Fruit fly (Drosophila melanogaster) whole organism, embryonic: ENCODE results near the gene CG32857.
A peak's percentile ranks its signal among the peaks of the same experiment; 100 is the strongest.

Experiments
- Asciz ChIP-seq: fragments of 200-800 bp; sonication (Bioruptor generic); optimal IDR thresholded peaks from 2 replicates; lab custom pipeline; 2017; ENCODE audit warnings: missing biosample characterization, mild to moderate bottlenecking, missing genetic modification characterization, missing genetic modification reagents
- Bgb ChIP-seq: fragments of 200-800 bp; sonication (Bioruptor generic); IDR thresholded peaks from 2 replicates; pipeline ENCODE4 v1.3.6; 2022; ENCODE audit warnings: missing biosample characterization, missing genetic modification characterization; ENCODE audit not compliant: partially characterized antibody
- CG10321 ChIP-seq: fragments of 200-800 bp; sonication (Bioruptor generic); IDR thresholded peaks from 2 replicates; pipeline ENCODE4 v1.3.6; 2022; ENCODE audit warnings: missing biosample characterization, missing genetic modification characterization
- CG12104 ChIP-seq: fragments of 200-800 bp; sonication (Bioruptor generic); optimal IDR thresholded peaks from 3 replicates; lab custom pipeline; 2016; ENCODE audit warnings: missing biosample characterization, missing genetic modification characterization
- CG12155 ChIP-seq: fragments of 200-800 bp; sonication (Bioruptor generic); optimal IDR thresholded peaks from 3 replicates; lab custom pipeline; 2016; ENCODE audit warnings: missing biosample characterization, missing genetic modification characterization
- CG18476 ChIP-seq: fragments of 200-800 bp; sonication (Bioruptor generic); optimal IDR thresholded peaks from 2 replicates; lab custom pipeline; 2016; ENCODE audit warnings: missing biosample characterization, mild to moderate bottlenecking, missing genetic modification characterization
- CG18764 ChIP-seq: fragments of 200-800 bp; sonication (Bioruptor generic); optimal IDR thresholded peaks from 3 replicates; lab custom pipeline; 2016; ENCODE audit warnings: missing biosample characterization, missing genetic modification characterization
- CG2120 ChIP-seq: fragments of 200-800 bp; sonication (Bioruptor generic); optimal IDR thresholded peaks from 3 replicates; lab custom pipeline; 2016; ENCODE audit warnings: missing biosample characterization, missing genetic modification characterization
- CG32532 ChIP-seq: fragments of 200-800 bp; sonication (Bioruptor generic); IDR thresholded peaks from 2 replicates; pipeline ENCODE4 v1.3.6; 2022; ENCODE audit warnings: missing biosample characterization, missing genetic modification characterization
- CG32767 ChIP-seq: fragments of 200-800 bp; sonication (Bioruptor generic); IDR thresholded peaks from 2 replicates; pipeline ENCODE4 v1.3.6; 2022; ENCODE audit warnings: missing biosample characterization, missing genetic modification characterization
- CG32772 ChIP-seq: fragments of 200-800 bp; sonication (Bioruptor generic); IDR thresholded peaks from 2 replicates; pipeline ENCODE4 v1.3.6; 2022; ENCODE audit warnings: missing biosample characterization, missing genetic modification characterization
- CG34422 ChIP-seq: fragments of 200-800 bp; sonication (Bioruptor generic); IDR thresholded peaks from 3 replicates; pipeline ENCODE4 v1.3.6; 2022; ENCODE audit warnings: missing biosample characterization, missing genetic modification characterization
- CG3847 ChIP-seq: fragments of 200-800 bp; sonication (Bioruptor generic); IDR thresholded peaks from 2 replicates; pipeline ENCODE4 v1.3.6; 2022; ENCODE audit warnings: missing biosample characterization, missing genetic modification characterization
- CG4360 ChIP-seq: fragments of 200-800 bp; sonication (Bioruptor generic); IDR thresholded peaks from 2 replicates; pipeline ENCODE4 v1.3.6; 2022; ENCODE audit warnings: missing biosample characterization, missing genetic modification characterization
- CG6813 ChIP-seq: fragments of 200-800 bp; sonication (Bioruptor generic); optimal IDR thresholded peaks from 2 replicates; lab custom pipeline; 2017; ENCODE audit warnings: missing biosample characterization, missing genetic modification characterization, mild to moderate bottlenecking, moderate library complexity, missing genetic modification reagents
- CG9797 ChIP-seq: fragments of 200-800 bp; sonication (Bioruptor generic); optimal IDR thresholded peaks from 3 replicates; lab custom pipeline; 2018; ENCODE audit warnings: missing biosample characterization, mild to moderate bottlenecking, missing genetic modification characterization
- CG9817 ChIP-seq: fragments of 200-800 bp; sonication (Bioruptor generic); optimal IDR thresholded peaks from 2 replicates; lab custom pipeline; 2018; ENCODE audit warnings: missing biosample characterization, mild to moderate bottlenecking, missing genetic modification characterization, moderate library complexity
- CG9932 ChIP-seq: fragments of 200-800 bp; sonication (Bioruptor generic); IDR thresholded peaks from 2 replicates; pipeline ENCODE4 v1.3.6; 2022; ENCODE audit warnings: missing biosample characterization, missing genetic modification characterization
- D ChIP-seq, 2 experiments: fragments of 200-800 bp in 1 of 2; fragments of >200 bp in 1 of 2; sonication (Bioruptor generic) in 1 of 2; optimal IDR thresholded peaks; 2 replicates in 1 of 2; 3 replicates in 1 of 2; lab custom pipeline; 2017; ENCODE audit warnings: mild to moderate bottlenecking in 1 of 2, missing biosample characterization in 1 of 2, missing genetic modification characterization in 1 of 2, missing genetic modification reagents in 1 of 2
- Deaf1 ChIP-seq: fragments of 200-800 bp; optimal IDR thresholded peaks from 3 replicates; lab custom pipeline; 2019; ENCODE audit warnings: missing biosample characterization, mild to moderate bottlenecking, missing genetic modification characterization, moderate library complexity
- E2f2 ChIP-seq: fragments of 200-800 bp; sonication (Bioruptor generic); IDR thresholded peaks from 2 replicates; pipeline ENCODE4 v1.3.6; 2022; ENCODE audit warnings: missing biosample characterization, missing genetic modification characterization
- Ets97D ChIP-seq: fragments of 200-800 bp; sonication (Bioruptor generic); optimal IDR thresholded peaks from 3 replicates; lab custom pipeline; 2016; ENCODE audit warnings: missing biosample characterization, missing genetic modification characterization
- GATAe ChIP-seq: fragments of 200-800 bp; sonication (Bioruptor generic); conservative IDR thresholded peaks from 2 replicates; pipeline ENCODE4 v1.3.6; 2022; ENCODE audit warnings: missing biosample characterization, missing genetic modification characterization
- HLH4C ChIP-seq: fragments of 200-800 bp; sonication (Bioruptor generic); IDR thresholded peaks from 3 replicates; pipeline ENCODE4 v1.3.6; 2022; ENCODE audit warnings: missing biosample characterization, missing genetic modification characterization; ENCODE audit not compliant: partially characterized antibody
- MTF-1 ChIP-seq: fragments of 200-800 bp; sonication (Bioruptor generic); optimal IDR thresholded peaks from 2 replicates; lab custom pipeline; 2018; ENCODE audit warnings: missing biosample characterization, mild to moderate bottlenecking, missing genetic modification characterization, borderline replicate concordance
- Opbp ChIP-seq: fragments of 200-800 bp; sonication (Bioruptor generic); IDR thresholded peaks from 3 replicates; pipeline ENCODE4 v1.3.6; 2022; ENCODE audit warnings: missing biosample characterization, missing genetic modification characterization; ENCODE audit not compliant: partially characterized antibody
- Optix ChIP-seq: fragments of 200-800 bp; sonication (Bioruptor generic); IDR thresholded peaks from 3 replicates; pipeline ENCODE4 v1.3.6; 2022; ENCODE audit warnings: missing biosample characterization, missing genetic modification characterization
- Rx ChIP-seq: fragments of 200-800 bp; sonication (Bioruptor generic); IDR thresholded peaks from 2 replicates; pipeline ENCODE4 v1.3.6; 2022; ENCODE audit warnings: missing biosample characterization, missing genetic modification characterization
- ab ChIP-seq: fragments of 200-800 bp; sonication (Bioruptor generic); optimal IDR thresholded peaks from 2 replicates; lab custom pipeline; 2016; ENCODE audit warnings: missing biosample characterization, missing genetic modification characterization
- aop ChIP-seq: fragments of 200-800 bp; sonication (Bioruptor generic); IDR thresholded peaks from 2 replicates; pipeline ENCODE4 v1.3.6; 2022; ENCODE audit warnings: missing biosample characterization, missing genetic modification characterization
- az2 ChIP-seq: fragments of 200-800 bp; sonication (Bioruptor generic); optimal IDR thresholded peaks from 3 replicates; lab custom pipeline; 2016; ENCODE audit warnings: missing biosample characterization, missing genetic modification characterization
- bcd ChIP-seq: fragments of 200-800 bp; sonication (Bioruptor generic); optimal IDR thresholded peaks from 2 replicates; lab custom pipeline; 2017; ENCODE audit warnings: missing biosample characterization, mild to moderate bottlenecking, missing genetic modification characterization
- btn ChIP-seq: fragments of 200-800 bp; sonication (Bioruptor generic); optimal IDR thresholded peaks from 2 replicates; lab custom pipeline; 2016; ENCODE audit warnings: missing biosample characterization, missing genetic modification characterization
- chif ChIP-seq, 2 experiments: fragments of 200-800 bp; sonication (Bioruptor generic); optimal IDR thresholded peaks; 3 replicates each; lab custom pipeline; 2016; ENCODE audit warnings: missing biosample characterization in 2 of 2, missing genetic modification characterization in 2 of 2
- dan ChIP-seq: fragments of 200-800 bp; sonication (Bioruptor generic); IDR thresholded peaks from 2 replicates; pipeline ENCODE4 v1.3.6; 2022; ENCODE audit warnings: missing biosample characterization, missing genetic modification characterization
- dati ChIP-seq: fragments of 200-800 bp; sonication (Bioruptor generic); IDR thresholded peaks from 2 replicates; pipeline ENCODE4 v1.3.6; 2022; ENCODE audit warnings: missing biosample characterization, missing genetic modification characterization
- emc ChIP-seq: fragments of 200-800 bp; sonication (Bioruptor generic); optimal IDR thresholded peaks from 2 replicates; lab custom pipeline; 2016; ENCODE audit warnings: missing biosample characterization, missing genetic modification characterization
- eve ChIP-seq, 2 experiments: fragments of >200 bp; optimal IDR thresholded peaks; 2 replicates each; lab custom pipeline; 2017; ENCODE audit warnings: missing biosample characterization in 2 of 2, missing genetic modification characterization in 2 of 2
- fd64A ChIP-seq: fragments of 200-800 bp; sonication (Bioruptor generic); optimal IDR thresholded peaks from 3 replicates; lab custom pipeline; 2018; ENCODE audit warnings: missing biosample characterization, mild to moderate bottlenecking, missing genetic modification characterization
- lmd ChIP-seq: fragments of 200-800 bp; sonication (Bioruptor generic); IDR thresholded peaks from 2 replicates; pipeline ENCODE4 v1.3.6; 2022; ENCODE audit warnings: missing biosample characterization, missing genetic modification characterization
- lov ChIP-seq, 2 experiments: fragments of 200-800 bp in 1 of 2; fragments of >200 bp in 1 of 2; sonication (Bioruptor generic) in 1 of 2; IDR thresholded peaks in 1 of 2; optimal IDR thresholded peaks in 1 of 2; 2 replicates in 1 of 2; 3 replicates in 1 of 2; pipeline versions ENCODE4 v1.3.6 to Lab custom; 2017 to 2022; ENCODE audit warnings: missing biosample characterization in 1 of 2, missing genetic modification characterization in 1 of 2
- ranshi ChIP-seq: fragments of 200-800 bp; sonication (Bioruptor generic); IDR thresholded peaks from 2 replicates; pipeline ENCODE4 v1.3.6; 2022; ENCODE audit warnings: missing biosample characterization, missing genetic modification characterization
- run ChIP-seq: fragments of 200-800 bp; sonication (Bioruptor generic); optimal IDR thresholded peaks from 3 replicates; lab custom pipeline; 2018; ENCODE audit warnings: missing biosample characterization, mild to moderate bottlenecking, missing genetic modification characterization
- sd ChIP-seq: fragments of 200-800 bp; sonication (Bioruptor generic); optimal IDR thresholded peaks from 3 replicates; lab custom pipeline; 2018; ENCODE audit warnings: missing biosample characterization, mild to moderate bottlenecking, missing genetic modification characterization, moderate library complexity
- shn ChIP-seq: fragments of 200-800 bp; sonication (Bioruptor generic); optimal IDR thresholded peaks from 3 replicates; lab custom pipeline; 2016; ENCODE audit warnings: missing biosample characterization, missing genetic modification characterization
- so ChIP-seq: fragments of 200-800 bp; sonication (Bioruptor generic); IDR thresholded peaks from 3 replicates; pipeline ENCODE4 v1.3.6; 2022; ENCODE audit warnings: missing biosample characterization, missing genetic modification characterization
- sob ChIP-seq: fragments of 200-800 bp; sonication (Bioruptor generic); IDR thresholded peaks from 2 replicates; pipeline ENCODE4 v1.3.6; 2022; ENCODE audit warnings: missing biosample characterization, missing genetic modification characterization
- ssp ChIP-seq: fragments of 200-800 bp; sonication (Bioruptor generic); IDR thresholded peaks from 2 replicates; pipeline ENCODE4 v1.3.6; 2022; ENCODE audit warnings: missing biosample characterization, missing genetic modification characterization
- vnd ChIP-seq: fragments of 200-800 bp; sonication (Bioruptor generic); IDR thresholded peaks from 3 replicates; pipeline ENCODE4 v1.3.6; 2022; ENCODE audit warnings: missing biosample characterization, missing genetic modification characterization; ENCODE audit not compliant: partially characterized antibody
- vvl ChIP-seq: fragments of 200-800 bp; sonication (Bioruptor generic); IDR thresholded peaks from 2 replicates; pipeline ENCODE4 v1.3.6; 2022; ENCODE audit warnings: missing biosample characterization, missing genetic modification characterization

CG32857 gene

DNA sequence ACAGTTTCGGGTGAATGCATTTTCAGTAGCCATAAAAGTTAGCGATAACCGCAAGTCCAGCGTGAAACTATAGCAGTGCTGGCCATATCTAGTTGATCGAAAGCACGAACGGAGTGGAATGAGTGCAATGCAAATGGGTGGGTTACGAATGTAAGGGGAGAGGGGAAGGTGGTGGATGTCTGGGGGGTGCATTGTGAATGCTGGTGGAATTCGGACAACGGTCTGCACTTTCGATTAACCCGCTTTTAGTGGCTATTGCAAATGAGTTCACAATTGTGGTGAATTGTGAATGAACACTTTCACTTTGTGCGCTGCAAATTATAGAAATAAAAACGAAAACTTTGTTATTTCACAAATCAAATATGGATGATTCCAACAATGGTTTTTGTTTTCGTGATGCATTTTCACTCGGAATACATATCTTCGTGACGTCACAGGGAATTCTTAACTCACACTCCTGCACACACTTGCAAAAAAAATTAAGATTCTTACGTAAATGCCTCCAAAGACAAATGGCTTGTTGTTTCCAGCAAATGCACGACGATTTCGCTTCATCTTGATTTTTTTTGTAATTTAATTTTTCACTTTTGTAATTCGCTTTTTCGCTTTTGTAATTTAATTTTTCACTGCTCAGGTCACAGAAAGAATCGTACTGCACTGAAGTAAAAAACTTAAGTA, 12.2 kb upstream of the CG32857 start, which contains the start of gene DIP1 (continued):
- no peak for TF ChIP-seq Ets97D (GFP tag; lab: Kevin White, UChicago)
- no peak for TF ChIP-seq CG12104 (GFP tag; lab: Kevin White, UChicago)
- TF ChIP-seq CG12155 (GFP tag; lab: Kevin White, UChicago): peak; percentile 2
- TF ChIP-seq CG4360: no peak
- TF ChIP-seq btn: no peak
- no peak for TF ChIP-seq sob (GFP tag; lab: Robert Waterston, UW)
- no peak for TF ChIP-seq CG9817 (tag; lab: Kevin White, UChicago)
- no peak for TF ChIP-seq MTF-1
- TF ChIP-seq Opbp: no peak
- TF ChIP-seq CG2120: peak; percentile 2
- TF ChIP-seq dan (GFP tag; lab: Robert Waterston, UW): no peak
- TF ChIP-seq az2: no peak
- no peak for TF ChIP-seq ab
- no peak for TF ChIP-seq CG10321
- no peak for TF ChIP-seq vnd (GFP tag; lab: Robert Waterston, UW)
- no peak for TF ChIP-seq dati (GFP tag; lab: Robert Waterston, UW)
- TF ChIP-seq CG34422: peak; percentile 28; the same call in 1 of the 3 replicates
- no peak for TF ChIP-seq GATAe
- TF ChIP-seq Rx (GFP tag; lab: Robert Waterston, UW): no peak
- no peak for TF ChIP-seq CG18764 (GFP tag; lab: Kevin White, UChicago)
- TF ChIP-seq emc (GFP tag; lab: Kevin White, UChicago): no peak
- TF ChIP-seq CG32767 (GFP tag; lab: Robert Waterston, UW): 0 out of 2 replicates have a peak, but pooled peaks have one; percentile 10
- TF ChIP-seq CG18476 (GFP tag; lab: Kevin White, UChicago): no peak
- peak; percentile 8 for TF ChIP-seq Asciz (GFP tag; lab: Kevin White, UChicago)
- TF ChIP-seq so (GFP tag; lab: Robert Waterston, UW): no peak
- no peak for TF ChIP-seq Deaf1
- no peak for TF ChIP-seq E2f2 (GFP tag; lab: Robert Waterston, UW)
- peak in 1 of 2 experiments; percentile 38 for TF ChIP-seq chif (GFP tag; optimal IDR thresholded peaks at IDR 0.05; lab: Kevin White, UChicago)
- TF ChIP-seq CG9932 (GFP tag; lab: Robert Waterston, UW): no peak
- TF ChIP-seq lmd (GFP tag; lab: Robert Waterston, UW): no peak
- no peak for TF ChIP-seq sd (tag; lab: Kevin White, UChicago)
- TF ChIP-seq Bgb (GFP tag; lab: Robert Waterston, UW): no peak
- no peak for TF ChIP-seq fd64A (GFP tag; lab: Kevin White, UChicago)
- TF ChIP-seq eve (GFP tag; optimal IDR thresholded peaks at IDR 0.05; lab: Kevin White, UChicago): no peak
- TF ChIP-seq ranshi: 0 out of 2 replicates have a peak, but pooled peaks have one; percentile 21
- TF ChIP-seq CG32532: no peak
- no peak for TF ChIP-seq run (tag; lab: Kevin White, UChicago)
- TF ChIP-seq CG3847: no peak
- TF ChIP-seq shn: peak; percentile 14
- TF ChIP-seq HLH4C (GFP tag; lab: Robert Waterston, UW): no peak
- no peak for TF ChIP-seq CG32772 (GFP tag; lab: Robert Waterston, UW)
- TF ChIP-seq aop (GFP tag; lab: Robert Waterston, UW): no peak
- TF ChIP-seq CG6813 (GFP tag; lab: Kevin White, UChicago): no peak
- TF ChIP-seq CG9797: no peak
- TF ChIP-seq ssp: no peak
- peak; percentile 56; the same call in 1 of the 2 replicates for TF ChIP-seq vvl
- TF ChIP-seq D (optimal IDR thresholded peaks at IDR 0.05; lab: Kevin White, UChicago): no peak
- no peak for TF ChIP-seq D (GFP tag; optimal IDR thresholded peaks at IDR 0.05; lab: Kevin White, UChicago)
- TF ChIP-seq Optix (GFP tag; lab: Robert Waterston, UW): no peak
- TF ChIP-seq bcd (GFP tag; lab: Kevin White, UChicago): no peak
- no peak for TF ChIP-seq lov (optimal IDR thresholded peaks at IDR 0.05; lab: Kevin White, UChicago)
- TF ChIP-seq lov (GFP tag; IDR thresholded peaks at IDR 0.05; lab: Robert Waterston, UW): no peak
